Fruit fly (Drosophila melanogaster) whole organism, adult: Measurements from ENCODE around the gene bib.
A peak's percentile ranks its signal among the peaks of the same experiment; 100 is the strongest.

Experiments
- CG11617 ChIP-seq: fragments of 200-800 bp; sonication (Bioruptor generic); optimal IDR thresholded peaks from 2 replicates; lab custom pipeline; 2017; ENCODE audit warnings: mild to moderate bottlenecking, missing biosample characterization, missing genetic modification reagents, missing genetic modification characterization
- CG14711 ChIP-seq: fragments of 200-800 bp; sonication (Bioruptor generic); optimal IDR thresholded peaks from 2 replicates; lab custom pipeline; 2018; ENCODE audit warnings: missing biosample characterization, mild to moderate bottlenecking, missing genetic modification characterization, moderate library complexity
- CG1620 ChIP-seq: fragments of 200-800 bp; sonication (Bioruptor generic); optimal IDR thresholded peaks from 2 replicates; lab custom pipeline; 2016; ENCODE audit warnings: missing biosample characterization, missing genetic modification characterization
- CG7045 ChIP-seq: fragments of 200-800 bp; sonication (Bioruptor generic); optimal IDR thresholded peaks from 2 replicates; lab custom pipeline; 2017; ENCODE audit warnings: missing biosample characterization, mild to moderate bottlenecking, missing genetic modification characterization
- Crg-1 ChIP-seq: fragments of 200-800 bp; sonication (Bioruptor generic); optimal IDR thresholded peaks from 2 replicates; lab custom pipeline; 2016; ENCODE audit warnings: missing biosample characterization, missing genetic modification characterization
- Hr96 ChIP-seq: fragments of 200-800 bp; sonication (Bioruptor generic); optimal IDR thresholded peaks from 2 replicates; lab custom pipeline; 2016; ENCODE audit warnings: missing biosample characterization, missing genetic modification characterization
- cic ChIP-seq: fragments of 200-800 bp; sonication (Bioruptor generic); optimal IDR thresholded peaks from 2 replicates; lab custom pipeline; 2017; ENCODE audit warnings: missing biosample characterization, mild to moderate bottlenecking, missing genetic modification characterization, moderate library complexity
- ovo ChIP-seq: fragments of 200-800 bp; sonication (Bioruptor generic); optimal IDR thresholded peaks from 2 replicates; lab custom pipeline; 2016; ENCODE audit warnings: missing biosample characterization, missing genetic modification characterization
- tj ChIP-seq: fragments of 200-800 bp; sonication (Bioruptor generic); optimal IDR thresholded peaks from 3 replicates; lab custom pipeline; 2017; ENCODE audit warnings: missing biosample characterization, mild to moderate bottlenecking, missing genetic modification characterization, moderate library complexity

- TF ChIP-seq Crg-1 (GFP tag; lab: Kevin White, UChicago) (no peak), tj (peak; percentile 25), cic (GFP tag; lab: Kevin White, UChicago) (peak; percentile 79), CG7045 (no peak), ovo (peak; percentile 37), CG11617 (GFP tag; lab: Kevin White, UChicago) (no peak), Hr96 (GFP tag; lab: Kevin White, UChicago) (peak; percentile 46), CG14711 (peak; percentile 11), CG1620 (GFP tag; lab: Kevin White, UChicago) (no peak)
These were observed 37.2 kb upstream of the bib start, which contains the start of gene CG5853 for dm6 chr2L:9947265-9947664.
